Worm (Caenorhabditis elegans) whole organism, young adult: ENCODE results near the gene C33F10.8.

ENCODE experiments used
- dpl-1 ChIP-seq: fragments of 150-350 bp; optimal IDR thresholded peaks from 2 replicates; lab custom pipeline; 2014; ENCODE audit warnings: missing biosample characterization, missing genetic modification reagents, missing genetic modification characterization
- fkh-3 ChIP-seq: sonication (generic microtip); optimal IDR thresholded peaks from 2 replicates; lab custom pipeline; 2016; ENCODE audit warnings: mild to moderate bottlenecking, missing genetic modification characterization, missing compliant biosample characterization

DNA sequence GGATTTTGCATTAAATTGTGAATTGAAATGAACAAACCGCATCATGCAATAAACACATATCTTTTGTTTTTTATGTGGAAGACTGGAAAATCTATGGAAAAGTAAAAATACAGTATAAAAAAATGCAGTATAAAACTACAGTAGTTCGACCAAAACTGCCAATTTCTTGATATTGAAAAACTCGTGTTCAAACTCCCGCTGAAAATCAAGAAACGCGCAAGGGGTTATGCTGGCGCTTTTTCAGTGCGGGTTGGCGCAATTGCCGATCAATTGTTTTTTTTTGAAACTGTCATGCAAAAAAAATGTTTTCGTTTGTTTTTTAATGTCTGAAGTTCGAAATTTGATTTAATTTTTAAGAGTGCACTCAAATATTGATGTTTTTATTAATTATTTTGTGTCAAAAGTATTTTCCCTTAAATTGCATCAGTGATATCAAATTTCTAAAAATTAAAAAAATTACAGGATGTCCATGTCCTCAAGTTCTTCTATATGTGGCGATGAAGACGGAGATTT lies 26.6 kb upstream of the C33F10.8 start, which contains the start of gene dnj-9:
- peak; percentile 97 for TF ChIP-seq dpl-1 (GFP tag; lab: Kevin White, UChicago)
- TF ChIP-seq fkh-3 (tag; lab: Kevin White, UChicago) = no peak
